Fruit fly (Drosophila melanogaster) whole organism, wandering third instar larva: Measurements from ENCODE around the gene CG42579.
A peak's percentile ranks its signal among the peaks of the same experiment; 100 is the strongest.

ENCODE experiments used
- CG9705 ChIP-seq: fragments of 200-800 bp; sonication (Bioruptor generic); optimal IDR thresholded peaks from 2 replicates; lab custom pipeline; 2018; ENCODE audit warnings: missing biosample characterization, mild to moderate bottlenecking, missing genetic modification characterization
- Dfd ChIP-seq: fragments of >200 bp; optimal IDR thresholded peaks from 2 replicates; lab custom pipeline; 2017; ENCODE audit warnings: missing biosample characterization, missing genetic modification characterization
- HLH106 ChIP-seq: fragments of 200-800 bp; optimal IDR thresholded peaks from 3 replicates; lab custom pipeline; 2019; ENCODE audit warnings: missing biosample characterization, mild to moderate bottlenecking, missing genetic modification characterization, moderate library complexity
- Hnf4 ChIP-seq: fragments of 200-800 bp; sonication (Bioruptor generic); optimal IDR thresholded peaks from 2 replicates; lab custom pipeline; 2016; ENCODE audit warnings: missing biosample characterization, mild to moderate bottlenecking, missing genetic modification characterization
- Hr78 ChIP-seq: fragments of >200 bp; optimal IDR thresholded peaks from 2 replicates; lab custom pipeline; 2017; ENCODE audit warnings: missing biosample characterization, missing genetic modification characterization
- Myc ChIP-seq: fragments of >200 bp; optimal IDR thresholded peaks from 2 replicates; lab custom pipeline; 2017
- Vsx2 ChIP-seq: fragments of 200-300, 225-300 bp; sonication (Bioruptor generic); optimal IDR thresholded peaks from 2 replicates; lab custom pipeline; 2018; ENCODE audit warnings: missing biosample characterization, missing genetic modification characterization; ENCODE audit not compliant: partially characterized antibody
- dmrt93B ChIP-seq: fragments of 200-800 bp; sonication (Bioruptor generic); optimal IDR thresholded peaks from 2 replicates; lab custom pipeline; 2018; ENCODE audit warnings: missing biosample characterization, mild to moderate bottlenecking, missing genetic modification characterization
- ey ChIP-seq: fragments of 200-800 bp; sonication (Bioruptor generic); optimal IDR thresholded peaks from 2 replicates; lab custom pipeline; 2016; ENCODE audit warnings: missing biosample characterization, missing genetic modification characterization
- fru ChIP-seq: fragments of 200-800 bp; sonication (Bioruptor generic); optimal IDR thresholded peaks from 3 replicates; lab custom pipeline; 2016; ENCODE audit warnings: missing biosample characterization, mild to moderate bottlenecking, missing genetic modification characterization
- pan ChIP-seq: fragments of >200 bp; optimal IDR thresholded peaks from 2 replicates; lab custom pipeline; 2017
- psq ChIP-seq: fragments of 200-800 bp; sonication (Bioruptor generic); optimal IDR thresholded peaks from 3 replicates; lab custom pipeline; 2017; ENCODE audit warnings: missing biosample characterization, mild to moderate bottlenecking, missing genetic modification characterization, moderate library complexity
- rgr ChIP-seq: fragments of 200-800 bp; sonication (Bioruptor generic); optimal IDR thresholded peaks from 3 replicates; lab custom pipeline; 2016; ENCODE audit warnings: missing biosample characterization, mild to moderate bottlenecking, missing genetic modification characterization

DNA sequence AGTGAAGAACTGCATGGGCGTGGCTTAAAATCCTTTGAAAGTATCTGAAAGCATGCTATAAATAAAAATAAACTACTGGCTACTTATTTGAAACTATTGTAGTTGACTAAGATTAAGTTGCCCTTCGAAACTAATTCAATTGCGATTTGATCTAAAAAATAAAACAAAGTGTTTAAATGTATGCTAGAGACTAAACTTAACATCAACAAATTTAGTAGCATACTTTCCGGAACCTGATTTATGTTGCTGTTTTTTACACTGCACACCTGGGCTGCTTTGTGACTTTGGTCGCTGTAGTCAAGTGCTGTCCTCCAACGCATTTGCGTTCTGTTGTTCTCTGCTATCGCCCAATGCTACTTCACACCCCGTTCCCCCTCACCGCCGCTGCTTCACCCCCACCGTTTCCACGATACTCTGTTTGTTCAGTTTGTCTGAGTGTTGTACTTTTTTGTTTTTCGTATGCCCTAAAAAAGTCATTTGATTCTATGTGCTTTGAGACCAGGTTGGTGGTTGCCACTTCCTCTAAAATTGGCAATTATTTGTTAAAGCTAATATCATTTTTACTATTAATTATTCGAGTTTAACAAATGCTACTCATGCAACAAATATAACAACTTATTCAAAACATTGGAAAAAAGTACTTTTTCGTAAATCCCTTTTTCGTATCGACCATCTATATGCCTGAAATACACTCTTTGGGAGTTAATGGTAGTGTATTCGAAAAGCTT is 24.5 kb upstream of the CG42579 start:
- TF ChIP-seq Hnf4 (GFP tag; lab: Kevin White, UChicago) (peak; percentile 32), Myc (no peak), rgr (GFP tag; lab: Kevin White, UChicago) (no peak), dmrt93B (GFP tag; lab: Kevin White, UChicago) (peak; percentile 55), ey (GFP tag; lab: Kevin White, UChicago) (peak; percentile 57), Dfd (GFP tag; lab: Kevin White, UChicago) (no peak), pan (lab: Kevin White, UChicago) (no peak), HLH106 (tag; lab: Kevin White, UChicago) (peak; percentile 66), Hr78 (GFP tag; lab: Kevin White, UChicago) (no peak), Vsx2 (no peak), psq (peak; percentile 46), CG9705 (GFP tag; lab: Kevin White, UChicago) (no peak), fru (GFP tag; lab: Kevin White, UChicago) (peak; percentile 62)
